Fruit fly (Drosophila melanogaster) whole organism, pupa: ENCODE results near the gene CG40439.
"Not testable (repeated sequence)": the region's sequence is repeated elsewhere in the genome, so short reads cannot be mapped to it uniquely, and the experiment has no call there.

Experiments
- CG10348 ChIP-seq: fragments of 200-800 bp; sonication (Bioruptor generic); IDR thresholded peaks from 2 replicates; pipeline ENCODE4 v1.3.6; 2022; ENCODE audit warnings: missing biosample characterization, missing genetic modification characterization
- CG12605 ChIP-seq: fragments of 200-800 bp; sonication (Bioruptor generic); IDR thresholded peaks from 2 replicates; pipeline ENCODE4 v1.3.6; 2022; ENCODE audit warnings: missing biosample characterization, missing genetic modification characterization
- CG13204 ChIP-seq: fragments of 200-800 bp; sonication (Bioruptor generic); optimal IDR thresholded peaks from 2 replicates; lab custom pipeline; 2018; ENCODE audit warnings: missing biosample characterization, mild to moderate bottlenecking, missing genetic modification characterization, moderate library complexity
- CG14655 ChIP-seq: fragments of 200-800 bp; sonication (Bioruptor generic); optimal IDR thresholded peaks from 3 replicates; lab custom pipeline; 2017; ENCODE audit warnings: mild to moderate bottlenecking, missing biosample characterization, missing genetic modification reagents, missing genetic modification characterization
- CG15710 ChIP-seq: fragments of 200-800 bp; sonication (Bioruptor generic); optimal IDR thresholded peaks from 2 replicates; lab custom pipeline; 2018; ENCODE audit warnings: missing biosample characterization, mild to moderate bottlenecking, missing genetic modification characterization, moderate library complexity
- CG4496 ChIP-seq: fragments of 200-800 bp; sonication (Bioruptor generic); IDR thresholded peaks from 3 replicates; pipeline ENCODE4 v1.3.6; 2022; ENCODE audit warnings: missing biosample characterization, missing genetic modification characterization
- CG8301 ChIP-seq: fragments of 200-800 bp; sonication (Bioruptor generic); optimal IDR thresholded peaks from 2 replicates; lab custom pipeline; 2018; ENCODE audit warnings: missing biosample characterization, mild to moderate bottlenecking, missing genetic modification characterization
- Snoo ChIP-seq: fragments of 200-800 bp; sonication (Bioruptor generic); optimal IDR thresholded peaks from 3 replicates; lab custom pipeline; 2017; ENCODE audit warnings: missing biosample characterization, mild to moderate bottlenecking, missing genetic modification characterization, inconsistent platforms
- gl ChIP-seq: fragments of 200-800 bp; sonication (Bioruptor generic); optimal IDR thresholded peaks from 2 replicates; lab custom pipeline; 2018; ENCODE audit warnings: missing biosample characterization, mild to moderate bottlenecking, missing genetic modification characterization
- rn ChIP-seq: fragments of 200-800 bp; sonication (Bioruptor generic); IDR thresholded peaks from 2 replicates; pipeline ENCODE4 v1.3.6; 2022; ENCODE audit warnings: missing biosample characterization, missing genetic modification characterization

The CG40439 gene

dm6 chr2L:22798269-22798668 is at the start of gene CG40439:
TSS of gene CG40439 (minus strand) at chr2L:22798276.
- TF ChIP-seq CG8301, Snoo, gl (tag; lab: Kevin White, UChicago): not testable (repeated sequence)
- TF ChIP-seq, all 21 proteins: peak for 0; not testable (repeated sequence) for 21

- TF ChIP-seq CG14655 (GFP tag; lab: Kevin White, UChicago); CG10348 (GFP tag; lab: Robert Waterston, UW); CG4496 (GFP tag; lab: Robert Waterston, UW): not testable (repeated sequence)
These were observed 45.8 kb upstream of the CG40439 start, which contains the start of gene CG17715 for dm6 chr2L:22843920-22844319. TSS of gene CG17715 (plus strand) at chr2L:22844220.

dm6 chr2L:22758159-22758558 is 39.9 kb downstream of the CG40439 start:
- TF ChIP-seq CG13204 (GFP tag; lab: Kevin White, UChicago) (no peak), CG12605 (GFP tag; lab: Robert Waterston, UW) (no peak), CG10348 (GFP tag; lab: Robert Waterston, UW) (no peak)
- TF ChIP-seq, all 21 proteins: peak for 0

- TF ChIP-seq rn (no peak), CG15710 (tag; lab: Kevin White, UChicago) (peak; percentile 4)
These were observed 41.8 kb downstream of the CG40439 start, which contains the start of gene CG40006 for dm6 chr2L:22756281-22756680. TSS of gene CG40006 (minus strand) at chr2L:22756349.
